In genomic region chrX:19289318-19289970, dm6 we compare ENCODE assay signal across 5 fruit fly cellular contexts.
TF ChIP-seq lines count a peak whose summit lies in the region.

No protein-coding gene starts in this region.

- peak; percentile 57 for TF ChIP-seq CTCF in whole organism, embryonic (GFP tag; optimal IDR thresholded peaks at IDR 0.05; lab: Kevin White, UChicago)

TF ChIP-seq in whole organism, adult, 20 proteins besides CTCF, POLR2A, EP300 and RAD21 (continues in another document):
- TF ChIP-seq Crg-1 (GFP tag; optimal IDR thresholded peaks at IDR 0.05; lab: Kevin White, UChicago), result peak; percentile 32
- peak; percentile 58 for TF ChIP-seq CG5204 (GFP tag; optimal IDR thresholded peaks at IDR 0.05; lab: Kevin White, UChicago)
- TF ChIP-seq Mnt (GFP tag; optimal IDR thresholded peaks at IDR 0.05; lab: Kevin White, UChicago), result peak; percentile 39
- TF ChIP-seq pad (GFP tag; optimal IDR thresholded peaks at IDR 0.05; lab: Kevin White, UChicago), result peak; percentile 60
- TF ChIP-seq CG12768 (GFP tag; optimal IDR thresholded peaks at IDR 0.05; lab: Kevin White, UChicago), result peak; percentile 47
- no peak for TF ChIP-seq cic (GFP tag; optimal IDR thresholded peaks at IDR 0.05; lab: Kevin White, UChicago)
- TF ChIP-seq Clk (GFP tag; optimal IDR thresholded peaks at IDR 0.05; lab: Kevin White, UChicago), result peak; percentile 9
- TF ChIP-seq cnc (optimal IDR thresholded peaks at IDR 0.05; lab: Kevin White, UChicago), result no peak
- TF ChIP-seq toe (GFP tag; optimal IDR thresholded peaks at IDR 0.05; lab: Kevin White, UChicago), result peak; percentile 22
- peak; percentile 64 for TF ChIP-seq kay (GFP tag; lab: Kevin White, UChicago; ENCODE audit: borderline replicate concordance)
- TF ChIP-seq CG33017 (tag; optimal IDR thresholded peaks at IDR 0.05; lab: Kevin White, UChicago), result peak; percentile 44
- TF ChIP-seq CG7101 (tag; optimal IDR thresholded peaks at IDR 0.05; lab: Kevin White, UChicago), result peak; percentile 73
- peak; percentile 69 for TF ChIP-seq CG14711 (tag; optimal IDR thresholded peaks at IDR 0.05; lab: Kevin White, UChicago)
- TF ChIP-seq CG7045 (GFP tag; optimal IDR thresholded peaks at IDR 0.05; lab: Kevin White, UChicago), result peak; percentile 60
- no peak for TF ChIP-seq ovo (GFP tag; optimal IDR thresholded peaks at IDR 0.05; lab: Kevin White, UChicago)
- TF ChIP-seq tj (GFP tag; optimal IDR thresholded peaks at IDR 0.05; lab: Kevin White, UChicago), result peak; percentile 50
- peak; percentile 92 for TF ChIP-seq bab1 (GFP tag; optimal IDR thresholded peaks at IDR 0.05; lab: Kevin White, UChicago)
- TF ChIP-seq CG1620 (GFP tag; optimal IDR thresholded peaks at IDR 0.05; lab: Kevin White, UChicago), result peak; percentile 69

TF ChIP-seq in whole organism, embryonic, 481 proteins besides CTCF, POLR2A, EP300 and RAD21 (continues in another document):
- TF ChIP-seq CG12219 (GFP tag; optimal IDR thresholded peaks at IDR 0.05; lab: Kevin White, UChicago) (peak; percentile 91), Blimp-1 (GFP tag; optimal IDR thresholded peaks at IDR 0.05; lab: Kevin White, UChicago) (peak; percentile 88), dati (GFP tag; IDR thresholded peaks at IDR 0.05; lab: Robert Waterston, UW) (peak; percentile 88), CG12769 (tag; optimal IDR thresholded peaks at IDR 0.05; lab: Kevin White, UChicago) (peak; percentile 92), CG3726 (GFP tag; IDR thresholded peaks at IDR 0.05; lab: Robert Waterston, UW) (peak; percentile 92), CG32772 (GFP tag; IDR thresholded peaks at IDR 0.05; lab: Robert Waterston, UW) (peak; percentile 93), zfh2 (GFP tag; optimal IDR thresholded peaks at IDR 0.05; lab: Kevin White, UChicago) (peak; percentile 61), shn (GFP tag; optimal IDR thresholded peaks at IDR 0.05; lab: Kevin White, UChicago) (peak; percentile 61), Sry-δ (GFP tag; optimal IDR thresholded peaks at IDR 0.05; lab: Kevin White, UChicago) (peak; percentile 39), z (GFP tag; IDR thresholded peaks at IDR 0.05; lab: Robert Waterston, UW) (peak; percentile 61; the same call in 1 of the 3 replicates), CG6854 (GFP tag; optimal IDR thresholded peaks at IDR 0.05; lab: Kevin White, UChicago) (peak; percentile 5), CG17829 (tag; optimal IDR thresholded peaks at IDR 0.05; lab: Kevin White, UChicago) (peak; percentile 84), CG10267 (tag; optimal IDR thresholded peaks at IDR 0.05; lab: Kevin White, UChicago) (peak; percentile 72), p53 (GFP tag; optimal IDR thresholded peaks at IDR 0.05; lab: Kevin White, UChicago) (peak; percentile 72), CG9932 (GFP tag; IDR thresholded peaks at IDR 0.05; lab: Robert Waterston, UW) (peak; percentile 61), bigmax (GFP tag; optimal IDR thresholded peaks at IDR 0.05; lab: Kevin White, UChicago) (no peak), ems (GFP tag; optimal IDR thresholded peaks at IDR 0.05; lab: Kevin White, UChicago) (peak; percentile 89), CG10543 (GFP tag; optimal IDR thresholded peaks at IDR 0.05; lab: Kevin White, UChicago) (peak; percentile 59)

TF ChIP-seq in whole organism, prepupa, 60 proteins besides CTCF, POLR2A, EP300 and RAD21 (continues in another document):
- TF ChIP-seq CG10631 (GFP tag; optimal IDR thresholded peaks at IDR 0.05; lab: Kevin White, UChicago) (peak; percentile 94), CG6276 (GFP tag; optimal IDR thresholded peaks at IDR 0.05; lab: Kevin White, UChicago) (peak; percentile 91), CG6854 (GFP tag; optimal IDR thresholded peaks at IDR 0.05; lab: Kevin White, UChicago) (peak; percentile 97), Sox14 (GFP tag; optimal IDR thresholded peaks at IDR 0.05; lab: Kevin White, UChicago) (peak; percentile 96), CG8319 (GFP tag; optimal IDR thresholded peaks at IDR 0.05; lab: Kevin White, UChicago) (peak; percentile 97), CG11902 (GFP tag; optimal IDR thresholded peaks at IDR 0.05; lab: Kevin White, UChicago) (peak; percentile 98), vri (GFP tag; optimal IDR thresholded peaks at IDR 0.05; lab: Kevin White, UChicago) (peak; percentile 95), Met (GFP tag; optimal IDR thresholded peaks at IDR 0.05; lab: Kevin White, UChicago) (peak; percentile 98), CG16779 (tag; optimal IDR thresholded peaks at IDR 0.05; lab: Kevin White, UChicago) (peak; percentile 89), esn (GFP tag; optimal IDR thresholded peaks at IDR 0.05; lab: Kevin White, UChicago) (peak; percentile 98), CG4318 (GFP tag; optimal IDR thresholded peaks at IDR 0.05; lab: Kevin White, UChicago) (peak; percentile 87), Lpt (GFP tag; optimal IDR thresholded peaks at IDR 0.05; lab: Kevin White, UChicago) (peak; percentile 90), CG10669 (GFP tag; optimal IDR thresholded peaks at IDR 0.05; lab: Kevin White, UChicago) (peak; percentile 97), Smox (GFP tag; optimal IDR thresholded peaks at IDR 0.05; lab: Kevin White, UChicago) (peak; percentile 97), dac (GFP tag; optimal IDR thresholded peaks at IDR 0.05; lab: Kevin White, UChicago) (peak; percentile 92), CG6808 (GFP tag; optimal IDR thresholded peaks at IDR 0.05; lab: Kevin White, UChicago) (peak; percentile 94), CG11762 (GFP tag; optimal IDR thresholded peaks at IDR 0.05; lab: Kevin White, UChicago; ENCODE audit: insufficient read depth) (peak; percentile 94), CG3919 (GFP tag; optimal IDR thresholded peaks at IDR 0.05; lab: Kevin White, UChicago) (peak; percentile 98), CG7368 (GFP tag; optimal IDR thresholded peaks at IDR 0.05; lab: Kevin White, UChicago) (peak; percentile 97)

TF ChIP-seq in whole organism, pupa, 21 proteins besides CTCF, POLR2A, EP300 and RAD21:
- TF ChIP-seq D1 (tag; optimal IDR thresholded peaks at IDR 0.05; lab: Kevin White, UChicago), result peak; percentile 50
- TF ChIP-seq CG10348 (GFP tag; IDR thresholded peaks at IDR 0.05; lab: Robert Waterston, UW), result peak; percentile 89
- peak; percentile 97 for TF ChIP-seq Pif1B (GFP tag; optimal IDR thresholded peaks at IDR 0.05; lab: Kevin White, UChicago)
- TF ChIP-seq CG17806 (tag; optimal IDR thresholded peaks at IDR 0.05; lab: Kevin White, UChicago), result peak; percentile 92
- peak; percentile 92 for TF ChIP-seq CG8301 (tag; optimal IDR thresholded peaks at IDR 0.05; lab: Kevin White, UChicago)
- peak; percentile 94 for TF ChIP-seq CG13204 (GFP tag; optimal IDR thresholded peaks at IDR 0.05; lab: Kevin White, UChicago)
- peak; percentile 97 for TF ChIP-seq Ets98B (GFP tag; IDR thresholded peaks at IDR 0.05; lab: Robert Waterston, UW)
- peak; percentile 98 for TF ChIP-seq fd96Ca (GFP tag; IDR thresholded peaks at IDR 0.05; lab: Robert Waterston, UW)
- TF ChIP-seq CG12605 (GFP tag; IDR thresholded peaks at IDR 0.05; lab: Robert Waterston, UW), result peak; percentile 93
- TF ChIP-seq rn (GFP tag; IDR thresholded peaks at IDR 0.05; lab: Robert Waterston, UW), result peak; percentile 93
- peak; percentile 96 for TF ChIP-seq CG32121 (GFP tag; IDR thresholded peaks at IDR 0.05; lab: Robert Waterston, UW)
- TF ChIP-seq Pif1A (GFP tag; optimal IDR thresholded peaks at IDR 0.05; lab: Kevin White, UChicago), result peak; percentile 97
- TF ChIP-seq CG14655 (GFP tag; optimal IDR thresholded peaks at IDR 0.05; lab: Kevin White, UChicago), result peak; percentile 89
- TF ChIP-seq CG8159 (tag; optimal IDR thresholded peaks at IDR 0.05; lab: Kevin White, UChicago), result peak; percentile 92
- TF ChIP-seq CG34367 (tag; optimal IDR thresholded peaks at IDR 0.05; lab: Kevin White, UChicago), result peak; percentile 93
- TF ChIP-seq CG9948 (tag; optimal IDR thresholded peaks at IDR 0.05; lab: Kevin White, UChicago), result peak; percentile 89
- peak; percentile 96 for TF ChIP-seq CG15710 (tag; optimal IDR thresholded peaks at IDR 0.05; lab: Kevin White, UChicago)
- TF ChIP-seq CG4496 (GFP tag; IDR thresholded peaks at IDR 0.05; lab: Robert Waterston, UW), result peak; percentile 99
- TF ChIP-seq gl (tag; optimal IDR thresholded peaks at IDR 0.05; lab: Kevin White, UChicago), result peak; percentile 93
- TF ChIP-seq EcR (GFP tag; optimal IDR thresholded peaks at IDR 0.05; lab: Kevin White, UChicago), result peak; percentile 65
- TF ChIP-seq Snoo (tag; optimal IDR thresholded peaks at IDR 0.05; lab: Kevin White, UChicago), result peak; percentile 97

TF ChIP-seq in whole organism, wandering third instar larva, 38 proteins besides CTCF, POLR2A, EP300 and RAD21 (continues in another document):
- TF ChIP-seq Abd-B (GFP tag; optimal IDR thresholded peaks at IDR 0.05; lab: Kevin White, UChicago) (no peak), dsf (GFP tag; optimal IDR thresholded peaks at IDR 0.05; lab: Kevin White, UChicago; ENCODE audit: borderline replicate concordance) (peak; percentile 87), br (GFP tag; optimal IDR thresholded peaks at IDR 0.05; lab: Kevin White, UChicago) (peak; percentile 98), Myc (optimal IDR thresholded peaks at IDR 0.05; lab: Kevin White, UChicago) (no peak), rgr (GFP tag; optimal IDR thresholded peaks at IDR 0.05; lab: Kevin White, UChicago) (peak; percentile 97), Hr78 (GFP tag; optimal IDR thresholded peaks at IDR 0.05; lab: Kevin White, UChicago) (no peak), Jra (GFP tag; optimal IDR thresholded peaks at IDR 0.05; lab: Kevin White, UChicago) (peak; percentile 95), Hnf4 (GFP tag; optimal IDR thresholded peaks at IDR 0.05; lab: Kevin White, UChicago) (peak; percentile 99), Mio (GFP tag; optimal IDR thresholded peaks at IDR 0.05; lab: Kevin White, UChicago) (peak; percentile 78), CG32264 (GFP tag; optimal IDR thresholded peaks at IDR 0.05; lab: Kevin White, UChicago) (peak; percentile 97), sv (GFP tag; optimal IDR thresholded peaks at IDR 0.05; lab: Kevin White, UChicago) (peak; percentile 80), woc (GFP tag; optimal IDR thresholded peaks at IDR 0.05; lab: Kevin White, UChicago) (peak; percentile 98), jim (GFP tag; optimal IDR thresholded peaks at IDR 0.05; lab: Kevin White, UChicago) (peak; percentile 90), HLH106 (tag; optimal IDR thresholded peaks at IDR 0.05; lab: Kevin White, UChicago) (peak; percentile 98), CG9705 (GFP tag; optimal IDR thresholded peaks at IDR 0.05; lab: Kevin White, UChicago) (peak; percentile 97), h (GFP tag; optimal IDR thresholded peaks at IDR 0.05; lab: Kevin White, UChicago) (peak; percentile 98), Hr83 (GFP tag; optimal IDR thresholded peaks at IDR 0.05; lab: Kevin White, UChicago; ENCODE audit: poor library complexity, severe bottlenecking) (peak; percentile 95), OdsH (GFP tag; optimal IDR thresholded peaks at IDR 0.05; lab: Kevin White, UChicago) (peak; percentile 94), foxo (GFP tag; optimal IDR thresholded peaks at IDR 0.05; lab: Kevin White, UChicago) (peak; percentile 92 to 98), fru (GFP tag; optimal IDR thresholded peaks at IDR 0.05; lab: Kevin White, UChicago) (peak; percentile 98), GATAd (GFP tag; optimal IDR thresholded peaks at IDR 0.05; lab: Kevin White, UChicago) (peak; percentile 93), Dif (GFP tag; optimal IDR thresholded peaks at IDR 0.05; lab: Kevin White, UChicago; ENCODE audit: partially characterized antibody) (no peak), Vsx2 (GFP tag; optimal IDR thresholded peaks at IDR 0.05; lab: Kevin White, UChicago; ENCODE audit: partially characterized antibody) (no peak)
